Worm (Caenorhabditis elegans) whole organism, L4 larva: ENCODE measurements around the gene str-81.

Source experiments
- lin-15B ChIP-seq: fragments of 150-350 bp; sonication (generic microtip); optimal IDR thresholded peaks from 3 replicates; lab custom pipeline; 2014; ENCODE audit warnings: missing biosample characterization, missing genetic modification characterization
- nhr-10 ChIP-seq: fragments of 150-350 bp; optimal IDR thresholded peaks from 2 replicates; lab custom pipeline; 2014; ENCODE audit warnings: missing biosample characterization, missing genetic modification characterization

DNA sequence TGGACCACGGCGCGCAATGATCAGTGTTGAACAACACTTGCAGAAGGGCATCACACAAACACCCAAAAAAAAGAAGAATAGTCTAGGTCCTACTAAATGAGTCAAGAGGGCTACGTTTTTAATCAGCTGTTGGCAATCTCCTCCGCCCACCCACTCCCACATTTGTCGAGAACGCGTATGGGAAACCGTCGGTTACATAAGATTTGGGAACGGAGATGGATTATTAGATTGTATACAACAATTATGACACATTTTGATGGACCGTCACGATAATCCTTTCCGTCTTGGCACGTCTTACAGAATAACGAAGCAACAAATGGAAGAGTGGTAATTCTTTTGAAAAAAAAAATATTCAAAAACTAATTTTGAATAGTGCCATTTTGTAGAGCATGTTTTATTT is 35.0 kb upstream of the str-81 start:
- TF ChIP-seq lin-15B (tag; lab: Kevin White, UChicago) = no peak
- no peak for TF ChIP-seq nhr-10 (tag; lab: Kevin White, UChicago)
